Worm (Caenorhabditis elegans) whole organism, L2 larva: ENCODE results near the gene R166.2.

Experiments used
- ama-1 ChIP-seq: fragments of 150-350 bp; optimal IDR thresholded peaks from 2 replicates; lab custom pipeline; 2018; ENCODE audit warnings: inconsistent platforms
- nhr-12 ChIP-seq: fragments of 150-350 bp; optimal IDR thresholded peaks from 2 replicates; lab custom pipeline; 2014; ENCODE audit warnings: missing biosample characterization, missing genetic modification characterization

ce11 chrII:10557206-10557574, 19.7 kb upstream of the R166.2 start:
- TF ChIP-seq ama-1 (peak; percentile 15), nhr-12 (tag; lab: Kevin White, UChicago) (no peak)
